Worm (Caenorhabditis elegans): ENCODE results near the gene cal-3.

The cal-3 gene

DNA sequence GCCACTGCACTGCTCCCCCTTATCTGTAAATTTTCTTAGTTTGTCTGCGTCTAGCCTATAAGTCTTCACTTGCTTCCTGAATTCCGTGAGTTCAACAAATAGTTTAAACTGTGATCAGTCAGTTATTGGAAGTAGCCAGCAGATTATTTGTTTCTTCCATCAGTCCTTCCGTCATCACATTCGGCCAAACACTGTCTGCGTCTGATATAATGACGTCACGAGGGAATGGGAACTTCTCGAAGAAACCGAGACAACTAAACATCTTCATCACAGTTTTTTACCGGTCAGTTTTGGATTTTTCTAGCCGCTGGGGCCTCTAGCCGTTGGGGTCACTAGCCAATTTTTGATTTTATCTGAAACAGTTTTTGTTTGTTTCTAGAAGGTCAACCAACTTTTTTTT is 31.1 kb upstream of the cal-3 start (continued):
- no peak for TF ChIP-seq nhr-77 (tag; optimal IDR thresholded peaks at IDR 0.05)
- no peak for TF ChIP-seq ces-1 (GFP tag; optimal IDR thresholded peaks at IDR 0.05)
- peak in 1 of 2 experiments; percentile 50 for TF ChIP-seq lin-35 (GFP tag; optimal IDR thresholded peaks at IDR 0.05)
- TF ChIP-seq lin-39 (tag; optimal IDR thresholded peaks at IDR 0.05), result no peak
- TF ChIP-seq blmp-1 (tag; optimal IDR thresholded peaks at IDR 0.05), result peak; percentile 71
- no peak for TF ChIP-seq ceh-82 (tag; optimal IDR thresholded peaks at IDR 0.05)
- no peak for TF ChIP-seq unc-86 (tag; optimal IDR thresholded peaks at IDR 0.05)
- TF ChIP-seq nhr-11 (tag; optimal IDR thresholded peaks at IDR 0.05), result no peak
- TF ChIP-seq sup-37 (GFP tag; optimal IDR thresholded peaks at IDR 0.05), result no peak
- no peak for TF ChIP-seq mdl-1 (tag; optimal IDR thresholded peaks at IDR 0.05)
- no peak for TF ChIP-seq sptf-1 (tag; optimal IDR thresholded peaks at IDR 0.05)
- TF ChIP-seq mep-1 (tag; optimal IDR thresholded peaks at IDR 0.05), result no peak
- TF ChIP-seq nhr-47 (tag; optimal IDR thresholded peaks at IDR 0.05), result no peak
- TF ChIP-seq nhr-12 (tag; optimal IDR thresholded peaks at IDR 0.05), result no peak
- TF ChIP-seq pqm-1 (tag; optimal IDR thresholded peaks at IDR 0.05), result no peak
- TF ChIP-seq swsn-7 (tag; optimal IDR thresholded peaks at IDR 0.05), result no peak
- peak; percentile 16 for TF ChIP-seq lin-14 (GFP tag; optimal IDR thresholded peaks at IDR 0.05)
- no peak for TF ChIP-seq ceh-63 (GFP tag; optimal IDR thresholded peaks at IDR 0.05)
- no peak for TF ChIP-seq unc-130 (tag; optimal IDR thresholded peaks at IDR 0.05)
- TF ChIP-seq nhr-90 (tag; optimal IDR thresholded peaks at IDR 0.05; ENCODE audit: poor library complexity), result no peak
- no peak for TF ChIP-seq efl-3 (GFP tag; optimal IDR thresholded peaks at IDR 0.05)
- TF ChIP-seq ztf-11 (tag; optimal IDR thresholded peaks at IDR 0.05), result no peak
- no peak for TF ChIP-seq aly-2 (tag; optimal IDR thresholded peaks at IDR 0.05)
- TF ChIP-seq vab-15 (tag; optimal IDR thresholded peaks at IDR 0.05), result no peak
- no peak for TF ChIP-seq fkh-8 (tag; optimal IDR thresholded peaks at IDR 0.05)
- TF ChIP-seq lin-13 (GFP tag; optimal IDR thresholded peaks at IDR 0.05), result no peak
- no peak for TF ChIP-seq egl-27 (tag; optimal IDR thresholded peaks at IDR 0.05)
- no peak for TF ChIP-seq xbp-1 (tag; optimal IDR thresholded peaks at IDR 0.05)
- no peak for TF ChIP-seq unc-62 (GFP tag; optimal IDR thresholded peaks at IDR 0.05)
- TF ChIP-seq nhr-76 (tag; optimal IDR thresholded peaks at IDR 0.05), result no peak
- TF ChIP-seq nhr-20 (tag; optimal IDR thresholded peaks at IDR 0.05), result peak; percentile 19
- no peak for TF ChIP-seq alr-1 (tag; optimal IDR thresholded peaks at IDR 0.05; ENCODE audit: borderline replicate concordance)
- TF ChIP-seq elt-3 (tag; optimal IDR thresholded peaks at IDR 0.05), result peak in 1 of 6 experiments; percentile 55
- TF ChIP-seq hlh-4 (tag; optimal IDR thresholded peaks at IDR 0.05), result no peak
- TF ChIP-seq hpl-2 (GFP tag; optimal IDR thresholded peaks at IDR 0.05), result no peak
- no peak for TF ChIP-seq grh-1 (GFP tag; IDR thresholded peaks at IDR 0.05)
- TF ChIP-seq snu-23 (GFP tag; optimal IDR thresholded peaks at IDR 0.05), result peak; percentile 30
- no peak for TF ChIP-seq jun-1 (tag; optimal IDR thresholded peaks at IDR 0.05)
- no peak for TF ChIP-seq fkh-4 (tag; optimal IDR thresholded peaks at IDR 0.05; ENCODE audit: borderline replicate concordance)
- TF ChIP-seq pag-3 (tag; optimal IDR thresholded peaks at IDR 0.05; ENCODE audit: borderline replicate concordance, insufficient read depth), result no peak
- TF ChIP-seq efl-1 (optimal IDR thresholded peaks at IDR 0.05), result no peak
- TF ChIP-seq efl-1 (GFP tag; optimal IDR thresholded peaks at IDR 0.05 in 1 of 2), result peak in 1 of 2 experiments; percentile 68
- no peak for TF ChIP-seq F16B12.6 (tag; optimal IDR thresholded peaks at IDR 0.05)
- no peak for TF ChIP-seq dsc-1 (tag; optimal IDR thresholded peaks at IDR 0.05)
- no peak for TF ChIP-seq sox-4 (tag; optimal IDR thresholded peaks at IDR 0.05)
- TF ChIP-seq nhr-85 (tag), result peak; percentile 80

All from whole organism, L1 larva.